Worm (Caenorhabditis elegans) whole organism, L1 larva: ENCODE measurements around the gene T23F2.2.

Source experiments
- F16B12.6 ChIP-seq: fragments of 150-350 bp; optimal IDR thresholded peaks from 2 replicates; lab custom pipeline; 2014; ENCODE audit warnings: missing biosample characterization, missing genetic modification characterization
- Y116A8C.19 ChIP-seq: sonication (generic microtip); optimal IDR thresholded peaks from 2 replicates; lab custom pipeline; 2016; ENCODE audit warnings: missing compliant biosample characterization, missing genetic modification characterization, borderline replicate concordance
- alr-1 ChIP-seq: fragments of 200-800 bp; sonication (Bioruptor generic); optimal IDR thresholded peaks from 2 replicates; lab custom pipeline; 2018; ENCODE audit warnings: borderline replicate concordance, mild to moderate bottlenecking, missing genetic modification characterization, missing compliant biosample characterization
- aly-2 ChIP-seq: fragments of 150-350 bp; optimal IDR thresholded peaks from 2 replicates; lab custom pipeline; 2014; ENCODE audit warnings: missing biosample characterization, missing genetic modification characterization
- ceh-63 ChIP-seq: fragments of 200-800 bp; sonication (Bioruptor generic); optimal IDR thresholded peaks from 2 replicates; lab custom pipeline; 2018; ENCODE audit warnings: mild to moderate bottlenecking, missing genetic modification characterization, missing compliant biosample characterization
- ceh-90 ChIP-seq: sonication (generic microtip); optimal IDR thresholded peaks from 2 replicates; lab custom pipeline; 2016; ENCODE audit warnings: missing genetic modification characterization, missing compliant biosample characterization
- egl-27 ChIP-seq, 2 experiments: fragments of 150-350 bp in 1 of 2; sonication (generic microtip); optimal IDR thresholded peaks; 3 replicates each; lab custom pipeline; 2017 to 2018; ENCODE audit warnings: missing biosample characterization in 2 of 2, missing genetic modification characterization in 2 of 2, missing genetic modification reagents in 2 of 2
- ets-5 ChIP-seq: fragments of 200-800 bp; sonication (Bioruptor generic); IDR thresholded peaks from 2 replicates; pipeline ENCODE4 v1.3.6; 2022; ENCODE audit warnings: missing genetic modification characterization, missing compliant biosample characterization
- fkh-10 ChIP-seq: sonication (generic microtip); optimal IDR thresholded peaks from 2 replicates; lab custom pipeline; 2017; ENCODE audit warnings: missing biosample characterization, missing genetic modification reagents, missing genetic modification characterization
- fkh-4 ChIP-seq: sonication (generic microtip); optimal IDR thresholded peaks from 2 replicates; lab custom pipeline; 2016; ENCODE audit warnings: missing compliant biosample characterization, missing genetic modification characterization, borderline replicate concordance
- fkh-8 ChIP-seq: sonication (generic microtip); optimal IDR thresholded peaks from 2 replicates; lab custom pipeline; 2016; ENCODE audit warnings: mild to moderate bottlenecking, missing genetic modification characterization, missing compliant biosample characterization
- grh-1 ChIP-seq: fragments of 200-800 bp; sonication (Bioruptor generic); IDR thresholded peaks from 2 replicates; pipeline ENCODE4 v1.3.6; 2022; ENCODE audit warnings: missing genetic modification reagents, missing genetic modification characterization, missing compliant biosample characterization
- hlh-17 ChIP-seq: fragments of 200-800 bp; sonication (Bioruptor generic); optimal IDR thresholded peaks from 2 replicates; lab custom pipeline; 2018; ENCODE audit warnings: missing genetic modification characterization, mild to moderate bottlenecking, missing compliant biosample characterization, moderate library complexity, borderline replicate concordance
- isw-1 ChIP-seq: fragments of 200-800 bp; sonication (Bioruptor generic); IDR thresholded peaks from 2 replicates; pipeline ENCODE4 v1.3.6; 2022; ENCODE audit warnings: missing genetic modification characterization, missing compliant biosample characterization
- lin-14 ChIP-seq: fragments of 200-800 bp; sonication (Bioruptor generic); optimal IDR thresholded peaks from 2 replicates; lab custom pipeline; 2018; ENCODE audit warnings: mild to moderate bottlenecking, missing genetic modification characterization, moderate library complexity, missing compliant biosample characterization
- lin-15B ChIP-seq: fragments of 150-350 bp; sonication (generic microtip); optimal IDR thresholded peaks from 3 replicates; lab custom pipeline; 2014; ENCODE audit warnings: missing biosample characterization, missing genetic modification characterization
- mab-9 ChIP-seq: fragments of 200-800 bp; sonication (Bioruptor generic); IDR thresholded peaks from 2 replicates; pipeline ENCODE4 v1.3.6; 2022; ENCODE audit warnings: missing genetic modification reagents, missing genetic modification characterization, missing compliant biosample characterization
- mep-1 ChIP-seq: fragments of 150-350 bp; optimal IDR thresholded peaks from 2 replicates; lab custom pipeline; 2014; ENCODE audit warnings: missing biosample characterization, missing genetic modification characterization
- nhr-11 ChIP-seq: fragments of 150-350 bp; optimal IDR thresholded peaks from 2 replicates; lab custom pipeline; 2014; ENCODE audit warnings: missing biosample characterization, missing genetic modification characterization
- nhr-12 ChIP-seq: sonication (generic microtip); optimal IDR thresholded peaks from 2 replicates; lab custom pipeline; 2017; ENCODE audit warnings: missing biosample characterization, missing genetic modification characterization
- nhr-19 ChIP-seq: fragments of 200-800 bp; sonication (Bioruptor generic); conservative IDR thresholded peaks from 2 replicates; pipeline ENCODE4 v1.3.6; 2022; ENCODE audit warnings: missing genetic modification characterization, missing compliant biosample characterization
- nhr-20 ChIP-seq: sonication (generic microtip); optimal IDR thresholded peaks from 2 replicates; lab custom pipeline; 2016; ENCODE audit warnings: mild to moderate bottlenecking, missing genetic modification characterization, missing compliant biosample characterization
- nhr-77 ChIP-seq: fragments of 150-350 bp; optimal IDR thresholded peaks from 2 replicates; lab custom pipeline; 2014; ENCODE audit warnings: missing biosample characterization, missing genetic modification characterization
- nhr-84 ChIP-seq: sonication (generic microtip); optimal IDR thresholded peaks from 2 replicates; lab custom pipeline; 2017; ENCODE audit warnings: missing biosample characterization, missing genetic modification characterization
- nhr-85 ChIP-seq: sonication (generic microtip); peaks from one replicate; lab custom pipeline; 2016; ENCODE audit warnings: missing genetic modification characterization, inconsistent platforms, missing compliant biosample characterization
- nhr-90 ChIP-seq: sonication (generic microtip); optimal IDR thresholded peaks from 2 replicates; lab custom pipeline; 2016; ENCODE audit warnings: mild to moderate bottlenecking, missing genetic modification characterization, missing compliant biosample characterization; ENCODE audit not compliant: poor library complexity
- rnt-1 ChIP-seq: sonication (generic microtip); optimal IDR thresholded peaks from 2 replicates; lab custom pipeline; 2016; ENCODE audit warnings: mild to moderate bottlenecking, missing genetic modification characterization, moderate library complexity, missing compliant biosample characterization
- skn-1 ChIP-seq: fragments of 150-350 bp; optimal IDR thresholded peaks from 2 replicates; lab custom pipeline; 2014; ENCODE audit warnings: missing biosample characterization, missing genetic modification characterization
- snpc-4 ChIP-seq: fragments of 150-350 bp; optimal IDR thresholded peaks from 2 replicates; lab custom pipeline; 2014; ENCODE audit warnings: missing biosample characterization, missing genetic modification characterization
- tlp-1 ChIP-seq: fragments of 150-350 bp; optimal IDR thresholded peaks from 2 replicates; lab custom pipeline; 2014; ENCODE audit warnings: missing biosample characterization, missing genetic modification characterization
- unc-62 ChIP-seq: fragments of 150-350 bp; optimal IDR thresholded peaks from 2 replicates; lab custom pipeline; 2014; ENCODE audit warnings: missing biosample characterization, missing genetic modification reagents, missing genetic modification characterization
- unc-98 ChIP-seq: fragments of 200-800 bp; sonication (Bioruptor generic); IDR thresholded peaks from 2 replicates; pipeline ENCODE4 v1.3.6; 2022; ENCODE audit warnings: missing genetic modification characterization, missing compliant biosample characterization
- vab-15 ChIP-seq: sonication (generic microtip); optimal IDR thresholded peaks from 2 replicates; lab custom pipeline; 2017; ENCODE audit warnings: missing genotype, mild to moderate bottlenecking, missing genetic modification characterization, missing compliant biosample characterization
- xbp-1 ChIP-seq: sonication (generic microtip); optimal IDR thresholded peaks from 2 replicates; lab custom pipeline; 2016; ENCODE audit warnings: missing genetic modification characterization, missing compliant biosample characterization

T23F2.2 gene

ce11 chrX:5505148-5505547, at the start of gene T23F2.2:
Gene T23F2.2 (minus strand): TSS chrX:5505248.
- TF ChIP-seq lin-14 (peak; percentile 26), isw-1 (GFP tag; lab: Robert Waterston, UW) (no peak)

ce11 chrX:5552652-5553051, 47.6 kb upstream of the T23F2.2 start, which contains the start of gene ifta-1:
Gene ifta-1 (minus strand): TSS chrX:5552752.
- TF ChIP-seq xbp-1 (no peak), tlp-1 (tag; lab: Kevin White, UChicago) (no peak), mab-9 (GFP tag; lab: Robert Waterston, UW) (no peak), unc-98 (GFP tag; lab: Robert Waterston, UW) (no peak), F16B12.6 (no peak), nhr-20 (tag; lab: Kevin White, UChicago) (no peak), fkh-8 (tag; lab: Kevin White, UChicago) (peak; percentile 87), ceh-90 (no peak)
- TF ChIP-seq, all 84 proteins: peak for 1

DNA sequence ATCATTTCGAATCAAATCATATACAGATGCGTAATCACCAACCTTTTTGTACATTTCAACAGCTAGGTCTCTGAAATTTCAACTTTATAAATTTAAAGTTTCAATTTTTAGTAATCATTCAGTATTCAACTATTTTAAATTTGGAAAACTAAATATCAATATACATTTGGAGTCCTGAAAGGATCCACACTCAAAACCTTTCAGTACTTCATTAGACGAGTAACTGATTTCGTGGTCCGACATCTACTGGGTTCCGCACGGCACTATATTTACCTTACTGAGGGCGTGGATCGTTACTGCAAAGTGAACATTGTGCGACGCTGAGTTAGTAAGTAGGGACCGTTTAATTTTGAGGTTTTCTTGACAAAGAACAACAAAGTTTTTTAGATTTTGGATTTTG, 42.8 kb upstream of the T23F2.2 start:
- TF ChIP-seq alr-1 (tag; lab: Kevin White, UChicago), result no peak
- TF ChIP-seq rnt-1, result no peak
- TF ChIP-seq Y116A8C.19 (tag; lab: Kevin White, UChicago), result no peak
- TF ChIP-seq unc-62 (GFP tag; lab: Kevin White, UChicago), result no peak
- no peak for TF ChIP-seq fkh-4 (tag; lab: Kevin White, UChicago)
- no peak for TF ChIP-seq mab-9 (GFP tag; lab: Robert Waterston, UW)
- no peak for TF ChIP-seq aly-2
- no peak for TF ChIP-seq nhr-11 (tag; lab: Kevin White, UChicago)
- TF ChIP-seq nhr-12 (tag; lab: Kevin White, UChicago), result no peak
- TF ChIP-seq nhr-84, result no peak
- TF ChIP-seq hlh-17 (GFP tag; lab: Kevin White, UChicago), result no peak
- TF ChIP-seq snpc-4 (tag; lab: Kevin White, UChicago), result no peak
- TF ChIP-seq grh-1, result no peak
- TF ChIP-seq nhr-20 (tag; lab: Kevin White, UChicago), result no peak
- no peak for TF ChIP-seq nhr-85 (tag; lab: Kevin White, UChicago)
- TF ChIP-seq skn-1 (tag; lab: Kevin White, UChicago), result no peak
- no peak for TF ChIP-seq ceh-63 (GFP tag; lab: Kevin White, UChicago)
- no peak for TF ChIP-seq isw-1 (GFP tag; lab: Robert Waterston, UW)
- no peak for TF ChIP-seq egl-27 (tag; optimal IDR thresholded peaks at IDR 0.05; lab: Kevin White, UChicago)

ce11 chrX:5543651-5544050, 38.6 kb upstream of the T23F2.2 start, which contains the start of gene C54G7.1:
Gene C54G7.1 (plus strand): TSS chrX:5543951.
- no peak for TF ChIP-seq nhr-19 (GFP tag; lab: Robert Waterston, UW)
- TF ChIP-seq nhr-20 (tag; lab: Kevin White, UChicago), result no peak
- TF ChIP-seq fkh-4 (tag; lab: Kevin White, UChicago), result no peak
- TF ChIP-seq nhr-90 (tag; lab: Kevin White, UChicago), result no peak
- TF ChIP-seq mep-1 (tag; lab: Kevin White, UChicago), result no peak
- TF ChIP-seq unc-98 (GFP tag; lab: Robert Waterston, UW), result no peak
- no peak for TF ChIP-seq lin-15B
- no peak for TF ChIP-seq nhr-77

ce11 chrX:5538416-5538815, 33.4 kb upstream of the T23F2.2 start, which contains the start of gene lgx-1:
Gene lgx-1 (minus strand): TSS chrX:5538516.
- no peak for TF ChIP-seq vab-15 (tag; lab: Kevin White, UChicago)
- TF ChIP-seq fkh-10 (GFP tag; lab: Kevin White, UChicago), result no peak
- TF ChIP-seq ets-5 (GFP tag; lab: Robert Waterston, UW), result no peak
